Worm (Caenorhabditis elegans) whole organism, midembryonic: ENCODE data around the gene dmsr-13.

ENCODE experiments used
- T22C8.4 ChIP-seq: fragments of 200-800 bp; sonication (Bioruptor generic); IDR thresholded peaks from 2 replicates; pipeline ENCODE4 v1.3.6; 2022; ENCODE audit warnings: missing genetic modification characterization, missing compliant biosample characterization
- ref-1 ChIP-seq: fragments of 200-800 bp; sonication (Bioruptor generic); conservative IDR thresholded peaks from 2 replicates; pipeline ENCODE4 v1.3.6; 2022; ENCODE audit warnings: missing genetic modification reagents, missing genetic modification characterization, missing compliant biosample characterization

- TF ChIP-seq T22C8.4 (GFP tag; lab: Robert Waterston, UW): no peak
- TF ChIP-seq ref-1 (GFP tag; lab: Robert Waterston, UW): no peak
Observed at ce11 chrV:6831539-6831938, 11.8 kb upstream of the dmsr-13 start.
